Fruit fly (Drosophila melanogaster) whole organism, embryonic: ENCODE results near the gene Notum.

Experiments
- Abd-B ChIP-seq: fragments of 200-800 bp; sonication (Bioruptor generic); optimal IDR thresholded peaks from 2 replicates; lab custom pipeline; 2018; ENCODE audit warnings: missing biosample characterization, mild to moderate bottlenecking, missing genetic modification characterization, moderate library complexity
- Antp ChIP-seq: fragments of 200-800 bp; sonication (Bioruptor generic); optimal IDR thresholded peaks from 3 replicates; lab custom pipeline; 2016; ENCODE audit warnings: missing biosample characterization, missing genetic modification characterization
- Atf-2 ChIP-seq: fragments of 200-800 bp; sonication (Bioruptor generic); optimal IDR thresholded peaks from 2 replicates; lab custom pipeline; 2016; ENCODE audit warnings: missing biosample characterization, missing genetic modification characterization
- BEAF-32 ChIP-seq: fragments of 200-800 bp; sonication (Bioruptor generic); optimal IDR thresholded peaks from 3 replicates; lab custom pipeline; 2017; ENCODE audit warnings: missing biosample characterization, missing genetic modification characterization, mild to moderate bottlenecking, moderate library complexity, missing genetic modification reagents
- CG10366 ChIP-seq: fragments of 200-800 bp; sonication (Bioruptor generic); IDR thresholded peaks from 2 replicates; pipeline ENCODE4 v1.3.6; 2022; ENCODE audit warnings: missing biosample characterization, missing genetic modification characterization
- CG10543 ChIP-seq: fragments of 200-800 bp; sonication (Bioruptor generic); optimal IDR thresholded peaks from 3 replicates; lab custom pipeline; 2017; ENCODE audit warnings: missing biosample characterization, mild to moderate bottlenecking, missing genetic modification characterization, moderate library complexity
- CG11695 ChIP-seq: fragments of 200-800 bp; sonication (Bioruptor generic); IDR thresholded peaks from 3 replicates; pipeline ENCODE4 v1.3.6; 2022; ENCODE audit warnings: missing biosample characterization, missing genetic modification characterization
- CG12744 ChIP-seq: fragments of 200-800 bp; sonication (Bioruptor generic); optimal IDR thresholded peaks from 2 replicates; lab custom pipeline; 2016; ENCODE audit warnings: missing biosample characterization, missing genetic modification characterization
- CG12942 ChIP-seq: fragments of 200-800 bp; sonication (Bioruptor generic); optimal IDR thresholded peaks from 3 replicates; lab custom pipeline; 2016; ENCODE audit warnings: missing biosample characterization, missing genetic modification characterization
- CG13424 ChIP-seq: fragments of 200-800 bp; sonication (Bioruptor generic); optimal IDR thresholded peaks from 2 replicates; lab custom pipeline; 2019; ENCODE audit warnings: missing biosample characterization, mild to moderate bottlenecking, missing genetic modification characterization, moderate library complexity
- CG13624 ChIP-seq: fragments of 200-800 bp; sonication (Bioruptor generic); optimal IDR thresholded peaks from 2 replicates; lab custom pipeline; 2016; ENCODE audit warnings: missing biosample characterization, missing genetic modification characterization
- CG15073 ChIP-seq: fragments of 200-800 bp; sonication (Bioruptor generic); optimal IDR thresholded peaks from 2 replicates; lab custom pipeline; 2016; ENCODE audit warnings: missing biosample characterization, missing genetic modification characterization
- CG32532 ChIP-seq: fragments of 200-800 bp; sonication (Bioruptor generic); IDR thresholded peaks from 2 replicates; pipeline ENCODE4 v1.3.6; 2022; ENCODE audit warnings: missing biosample characterization, missing genetic modification characterization
- CG33557 ChIP-seq: fragments of 200-800 bp; sonication (Bioruptor generic); optimal IDR thresholded peaks from 2 replicates; lab custom pipeline; 2019; ENCODE audit warnings: missing biosample characterization, mild to moderate bottlenecking, missing genetic modification characterization, moderate library complexity
- CG4424 ChIP-seq: fragments of 200-800 bp; sonication (Bioruptor generic); optimal IDR thresholded peaks from 3 replicates; lab custom pipeline; 2016; ENCODE audit warnings: missing biosample characterization, missing genetic modification characterization
- CG4617 ChIP-seq: fragments of 200-800 bp; sonication (Bioruptor generic); optimal IDR thresholded peaks from 3 replicates; lab custom pipeline; 2016; ENCODE audit warnings: missing biosample characterization, missing genetic modification characterization, borderline replicate concordance
- CG5245 ChIP-seq: fragments of 200-800 bp; sonication (Bioruptor generic); optimal IDR thresholded peaks from 3 replicates; lab custom pipeline; 2016; ENCODE audit warnings: missing biosample characterization, missing genetic modification characterization
- CG7357 ChIP-seq: fragments of 200-800 bp; sonication (Bioruptor generic); IDR thresholded peaks from 3 replicates; pipeline ENCODE4 v1.3.6; 2022; ENCODE audit warnings: missing biosample characterization, missing genetic modification characterization
- CG7786 ChIP-seq: fragments of 200-800 bp; sonication (Bioruptor generic); optimal IDR thresholded peaks from 2 replicates; lab custom pipeline; 2016; ENCODE audit warnings: missing biosample characterization, missing genetic modification characterization
- CG7963 ChIP-seq: fragments of 200-800 bp; sonication (Bioruptor generic); IDR thresholded peaks from 3 replicates; pipeline ENCODE4 v1.3.6; 2022; ENCODE audit warnings: missing biosample characterization, missing genetic modification characterization; ENCODE audit not compliant: partially characterized antibody
- Dad ChIP-seq: fragments of 200-800 bp; sonication (Bioruptor generic); optimal IDR thresholded peaks from 3 replicates; lab custom pipeline; 2016; ENCODE audit warnings: missing biosample characterization, missing genetic modification characterization
- Dbx ChIP-seq: fragments of 200-800 bp; sonication (Bioruptor generic); IDR thresholded peaks from 3 replicates; pipeline ENCODE4 v1.3.6; 2022; ENCODE audit warnings: missing biosample characterization, missing genetic modification characterization
- Dip2 ChIP-seq: fragments of 200-800 bp; sonication (Bioruptor generic); IDR thresholded peaks from 2 replicates; pipeline ENCODE4 v1.3.6; 2022; ENCODE audit warnings: missing biosample characterization, missing genetic modification characterization
- Dip3 ChIP-seq: fragments of 200-800 bp; sonication (Bioruptor generic); optimal IDR thresholded peaks from 3 replicates; lab custom pipeline; 2016; ENCODE audit warnings: missing biosample characterization, missing genetic modification characterization
- HLHmδ ChIP-seq: fragments of 200-800 bp; sonication (Bioruptor generic); optimal IDR thresholded peaks from 2 replicates; lab custom pipeline; 2018; ENCODE audit warnings: missing biosample characterization, mild to moderate bottlenecking, missing genetic modification characterization, moderate library complexity
- Hr78 ChIP-seq, 2 experiments: fragments of 200-800 bp in 1 of 2; fragments of >200 bp in 1 of 2; sonication (Bioruptor generic) in 1 of 2; optimal IDR thresholded peaks; 2 replicates each; lab custom pipeline; 2017 to 2019; ENCODE audit warnings: missing biosample characterization in 2 of 2, missing genetic modification characterization in 2 of 2, mild to moderate bottlenecking in 1 of 2, moderate library complexity in 1 of 2
- NK7.1 ChIP-seq: fragments of 200-800 bp; sonication (Bioruptor generic); optimal IDR thresholded peaks from 3 replicates; lab custom pipeline; 2016; ENCODE audit warnings: missing biosample characterization, missing genetic modification characterization
- Nf-YB ChIP-seq: fragments of 200-800 bp; sonication (Bioruptor generic); optimal IDR thresholded peaks from 3 replicates; lab custom pipeline; 2019; ENCODE audit warnings: missing biosample characterization, mild to moderate bottlenecking, missing genetic modification characterization, moderate library complexity
- Tbp ChIP-seq: fragments of >200 bp; optimal IDR thresholded peaks from 2 replicates; lab custom pipeline; 2018; ENCODE audit warnings: missing biosample characterization, missing genetic modification characterization
- ato ChIP-seq: fragments of 200-800 bp; sonication (Bioruptor generic); IDR thresholded peaks from 2 replicates; pipeline ENCODE4 v1.3.6; 2022; ENCODE audit warnings: missing biosample characterization, missing genetic modification characterization; ENCODE audit not compliant: partially characterized antibody
- bbx ChIP-seq: fragments of 200-800 bp; sonication (Bioruptor generic); IDR thresholded peaks from 2 replicates; pipeline ENCODE4 v1.3.6; 2022; ENCODE audit warnings: missing biosample characterization, missing genetic modification characterization; ENCODE audit not compliant: partially characterized antibody
- bcd ChIP-seq: fragments of 200-800 bp; sonication (Bioruptor generic); optimal IDR thresholded peaks from 2 replicates; lab custom pipeline; 2017; ENCODE audit warnings: missing biosample characterization, mild to moderate bottlenecking, missing genetic modification characterization
- cg ChIP-seq: fragments of 200-800 bp; sonication (Bioruptor generic); optimal IDR thresholded peaks from 3 replicates; lab custom pipeline; 2019; ENCODE audit warnings: missing biosample characterization, mild to moderate bottlenecking, missing genetic modification characterization, moderate library complexity
- chif ChIP-seq, 2 experiments: fragments of 200-800 bp; sonication (Bioruptor generic); optimal IDR thresholded peaks; 3 replicates each; lab custom pipeline; 2016; ENCODE audit warnings: missing biosample characterization in 2 of 2, missing genetic modification characterization in 2 of 2
- crc ChIP-seq: fragments of 200-800 bp; sonication (Bioruptor generic); optimal IDR thresholded peaks from 2 replicates; lab custom pipeline; 2016; ENCODE audit warnings: missing biosample characterization, missing genetic modification characterization
- croc ChIP-seq: fragments of 200-800 bp; sonication (Bioruptor generic); conservative IDR thresholded peaks from 3 replicates; pipeline ENCODE4 v1.3.6; 2022; ENCODE audit warnings: missing biosample characterization, missing genetic modification characterization
- dmrt11E ChIP-seq: fragments of 200-800 bp; sonication (Bioruptor generic); optimal IDR thresholded peaks from 3 replicates; lab custom pipeline; 2018; ENCODE audit warnings: missing biosample characterization, mild to moderate bottlenecking, missing genetic modification characterization, moderate library complexity
- eve ChIP-seq, 2 experiments: fragments of >200 bp; optimal IDR thresholded peaks; 2 replicates each; lab custom pipeline; 2017; ENCODE audit warnings: missing biosample characterization in 2 of 2, missing genetic modification characterization in 2 of 2
- fd64A ChIP-seq: fragments of 200-800 bp; sonication (Bioruptor generic); optimal IDR thresholded peaks from 3 replicates; lab custom pipeline; 2018; ENCODE audit warnings: missing biosample characterization, mild to moderate bottlenecking, missing genetic modification characterization
- fu2 ChIP-seq: fragments of 200-800 bp; sonication (Bioruptor generic); optimal IDR thresholded peaks from 2 replicates; lab custom pipeline; 2016; ENCODE audit warnings: missing biosample characterization, missing genetic modification characterization
- gt ChIP-seq: fragments of 200-800 bp; sonication (Bioruptor generic); IDR thresholded peaks from 2 replicates; pipeline ENCODE4 v1.3.6; 2022; ENCODE audit warnings: missing biosample characterization, missing genetic modification characterization
- kay ChIP-seq: fragments of 200-800 bp; sonication (Bioruptor generic); optimal IDR thresholded peaks from 2 replicates; lab custom pipeline; 2016; ENCODE audit warnings: missing biosample characterization, missing genetic modification characterization
- lola ChIP-seq, 3 experiments: fragments of >200 bp in 2 of 3; fragments of 200-800 bp in 1 of 3; sonication (Bioruptor generic) in 1 of 3; optimal IDR thresholded peaks; 2 replicates each; lab custom pipeline; 2017 to 2019; ENCODE audit warnings: missing biosample characterization in 3 of 3, missing genetic modification characterization in 3 of 3, mild to moderate bottlenecking in 1 of 3, moderate library complexity in 1 of 3
- odd ChIP-seq: fragments of 200-800 bp; sonication (Bioruptor generic); optimal IDR thresholded peaks from 2 replicates; lab custom pipeline; 2017; ENCODE audit warnings: missing biosample characterization, mild to moderate bottlenecking, missing genetic modification characterization
- pum ChIP-seq: fragments of 200-800 bp; sonication (Bioruptor generic); optimal IDR thresholded peaks from 2 replicates; lab custom pipeline; 2016; ENCODE audit warnings: missing biosample characterization, missing genetic modification characterization
- rib ChIP-seq: fragments of 200-800 bp; sonication (Bioruptor generic); IDR thresholded peaks from 2 replicates; pipeline ENCODE4 v1.3.6; 2022; ENCODE audit warnings: missing biosample characterization, missing genetic modification characterization
- sr ChIP-seq: fragments of 200-800 bp; sonication (Bioruptor generic); IDR thresholded peaks from 3 replicates; pipeline ENCODE4 v1.3.6; 2022; ENCODE audit warnings: missing biosample characterization, missing genetic modification characterization
- trh ChIP-seq: fragments of 200-800 bp; sonication (Bioruptor generic); optimal IDR thresholded peaks from 2 replicates; lab custom pipeline; 2016; ENCODE audit warnings: missing biosample characterization, missing genetic modification characterization
- unpg ChIP-seq: fragments of 200-800 bp; sonication (Bioruptor generic); optimal IDR thresholded peaks from 3 replicates; lab custom pipeline; 2018; ENCODE audit warnings: missing biosample characterization, mild to moderate bottlenecking, missing genetic modification characterization, moderate library complexity

Gene Notum

DNA sequence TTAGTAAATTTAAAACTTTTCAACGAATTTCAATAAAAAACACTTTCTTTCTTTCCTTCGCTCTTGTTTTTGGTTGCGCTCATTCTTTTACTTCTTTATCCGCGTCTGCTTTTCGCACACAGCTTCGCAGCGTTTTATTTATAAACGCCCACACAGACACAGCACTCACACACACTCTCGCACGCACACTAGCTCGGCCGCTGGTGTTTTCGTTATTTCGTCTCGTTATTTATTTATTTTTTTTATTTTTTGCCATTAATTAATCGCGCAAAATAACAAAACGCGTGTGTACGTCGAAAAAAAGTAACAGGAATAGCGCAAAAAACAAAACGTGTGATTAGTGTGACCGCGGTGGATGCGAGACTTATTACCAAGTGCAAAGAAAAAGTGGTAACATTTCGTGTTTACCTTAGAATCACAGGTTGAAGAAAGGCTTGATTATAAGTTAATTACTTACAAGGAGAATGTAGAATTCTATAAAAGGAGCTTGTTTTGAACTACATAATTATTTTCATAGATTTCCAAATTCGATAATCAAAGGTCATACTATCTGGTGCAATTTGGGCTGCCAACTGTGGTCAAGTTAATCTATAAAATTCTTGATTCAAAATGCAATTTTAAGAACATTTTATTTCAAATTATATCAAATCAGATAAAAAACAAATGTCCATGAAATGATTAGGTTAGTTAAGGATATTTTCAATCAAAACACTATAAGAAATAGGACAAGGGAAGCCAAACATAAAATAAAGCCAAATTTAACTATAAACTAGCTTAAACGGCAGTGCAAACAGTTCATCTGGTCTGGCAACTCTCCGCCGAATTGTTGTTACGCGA is 18.7 kb upstream of the Notum start, which contains the start of the genes hzg and mRpS31 (continued):
- TF ChIP-seq dmrt11E (tag; lab: Kevin White, UChicago), result peak; percentile 39
- TF ChIP-seq Tbp (GFP tag; lab: Kevin White, UChicago), result no peak
- no peak for TF ChIP-seq gt
- no peak for TF ChIP-seq trh
- no peak for TF ChIP-seq odd (GFP tag; lab: Kevin White, UChicago)
- peak; percentile 40 for TF ChIP-seq CG12744
- TF ChIP-seq CG10543 (GFP tag; lab: Kevin White, UChicago), result no peak
- TF ChIP-seq Dip3, result peak; percentile 20
- no peak for TF ChIP-seq HLHmδ (GFP tag; lab: Kevin White, UChicago)
- TF ChIP-seq Dad (GFP tag; lab: Kevin White, UChicago), result no peak
- peak; percentile 47 for TF ChIP-seq CG10366 (GFP tag; lab: Robert Waterston, UW)
- peak; percentile 61; the same call in 1 of the 3 replicates for TF ChIP-seq sr
- peak; percentile 45 for TF ChIP-seq CG12942
- TF ChIP-seq eve (GFP tag; optimal IDR thresholded peaks at IDR 0.05; lab: Kevin White, UChicago), result no peak
- TF ChIP-seq pum (GFP tag; lab: Kevin White, UChicago), result peak; percentile 54
- TF ChIP-seq CG4617 (GFP tag; lab: Kevin White, UChicago), result peak; percentile 32
- TF ChIP-seq unpg (GFP tag; lab: Kevin White, UChicago), result peak; percentile 53
- TF ChIP-seq fu2, result peak; percentile 32
- TF ChIP-seq CG13624 (GFP tag; lab: Kevin White, UChicago), result peak; percentile 15
- no peak for TF ChIP-seq CG15073
- TF ChIP-seq CG11695 (GFP tag; lab: Robert Waterston, UW), result no peak
- TF ChIP-seq CG32532, result peak; percentile 51
- peak; percentile 58 for TF ChIP-seq Atf-2 (GFP tag; lab: Kevin White, UChicago)
- peak; percentile 19; the same call in 1 of the 3 replicates for TF ChIP-seq Dbx (GFP tag; lab: Robert Waterston, UW)
- peak; percentile 44 for TF ChIP-seq Antp
- no peak for TF ChIP-seq NK7.1 (GFP tag; lab: Kevin White, UChicago)
- peak; percentile 51 for TF ChIP-seq BEAF-32 (GFP tag; lab: Kevin White, UChicago)
- no peak for TF ChIP-seq fd64A (GFP tag; lab: Kevin White, UChicago)
- TF ChIP-seq crc (GFP tag; lab: Kevin White, UChicago), result peak; percentile 49
- TF ChIP-seq kay (GFP tag; lab: Kevin White, UChicago), result peak; percentile 10
- peak; percentile 65 for TF ChIP-seq CG13424 (tag; lab: Kevin White, UChicago)
- no peak for TF ChIP-seq ato
- peak; percentile 14 for TF ChIP-seq bcd
- TF ChIP-seq Hr78 (GFP tag; optimal IDR thresholded peaks at IDR 0.05; lab: Kevin White, UChicago), result no peak
- TF ChIP-seq CG33557, result peak; percentile 31
- 0 out of 2 replicates have a peak, but pooled peaks have one; percentile 12 for TF ChIP-seq bbx (GFP tag; lab: Robert Waterston, UW)
- no peak for TF ChIP-seq CG7357 (GFP tag; lab: Robert Waterston, UW)
- TF ChIP-seq croc (GFP tag; lab: Robert Waterston, UW), result no peak
- TF ChIP-seq Nf-YB (GFP tag; lab: Kevin White, UChicago), result peak; percentile 6
- no peak for TF ChIP-seq CG5245 (GFP tag; lab: Kevin White, UChicago)
- peak; percentile 62 for TF ChIP-seq cg (GFP tag; lab: Kevin White, UChicago)
- peak; percentile 56 for TF ChIP-seq CG7786 (GFP tag; lab: Kevin White, UChicago)
- TF ChIP-seq CG4424 (GFP tag; lab: Kevin White, UChicago), result peak; percentile 53
- TF ChIP-seq CG7963 (GFP tag; lab: Robert Waterston, UW), result no peak
- TF ChIP-seq rib (GFP tag; lab: Robert Waterston, UW), result peak; percentile 69
- no peak for TF ChIP-seq Dip2
- peak in 1 of 3 experiments; percentile 53 for TF ChIP-seq lola (GFP tag; optimal IDR thresholded peaks at IDR 0.05; lab: Kevin White, UChicago)
- TF ChIP-seq Abd-B (GFP tag; lab: Kevin White, UChicago), result peak; percentile 31
- TF ChIP-seq chif (GFP tag; optimal IDR thresholded peaks at IDR 0.05; lab: Kevin White, UChicago), result peak; percentile 14 to 25
